Worm (Caenorhabditis elegans) whole organism, early embryonic: ENCODE results near the gene F33H12.1.
"Not testable (repeated sequence)": the region's sequence is repeated elsewhere in the genome, so short reads cannot be mapped to it uniquely, and the experiment has no call there.

Experiments used
- B0310.2 ChIP-seq: sonication (generic microtip); optimal IDR thresholded peaks from 2 replicates; lab custom pipeline; 2016; ENCODE audit warnings: mild to moderate bottlenecking, missing genetic modification characterization, missing compliant biosample characterization
- F13C5.2 ChIP-seq: sonication (generic microtip); optimal IDR thresholded peaks from 2 replicates; lab custom pipeline; 2017; ENCODE audit warnings: mild to moderate bottlenecking, missing genetic modification characterization, inconsistent platforms, missing compliant biosample characterization
- aly-1 ChIP-seq: sonication (generic microtip); optimal IDR thresholded peaks from 2 replicates; lab custom pipeline; 2016; ENCODE audit warnings: missing genetic modification characterization, missing compliant biosample characterization
- ama-1 ChIP-seq: fragments of 150-350 bp; optimal IDR thresholded peaks from 2 replicates; lab custom pipeline; 2014
- ceh-13 ChIP-seq: fragments of 200-800 bp; sonication (Bioruptor generic); optimal IDR thresholded peaks from 2 replicates; lab custom pipeline; 2018; ENCODE audit warnings: mild to moderate bottlenecking, missing genetic modification characterization, missing compliant biosample characterization
- ceh-36 ChIP-seq: sonication (generic microtip); optimal IDR thresholded peaks from 2 replicates; lab custom pipeline; 2016; ENCODE audit warnings: missing genetic modification characterization, inconsistent platforms, missing compliant biosample characterization
- ets-7 ChIP-seq: sonication (generic microtip); optimal IDR thresholded peaks from 2 replicates; lab custom pipeline; 2016; ENCODE audit warnings: missing genotype, missing genetic modification characterization, missing compliant biosample characterization
- flt-1 ChIP-seq: fragments of 200-800 bp; sonication (Bioruptor generic); IDR thresholded peaks from 2 replicates; pipeline ENCODE4 v1.3.6; 2022; ENCODE audit warnings: missing genetic modification characterization, missing compliant biosample characterization
- hmbx-1 ChIP-seq: sonication (generic microtip); optimal IDR thresholded peaks from 2 replicates; lab custom pipeline; 2016; ENCODE audit warnings: mild to moderate bottlenecking, missing genetic modification characterization, missing compliant biosample characterization
- hmg-4 ChIP-seq: fragments of 200-800 bp; sonication (Bioruptor generic); optimal IDR thresholded peaks from 2 replicates; lab custom pipeline; 2018; ENCODE audit warnings: mild to moderate bottlenecking, missing genetic modification characterization, missing compliant biosample characterization
- hnd-1 ChIP-seq: sonication (generic microtip); optimal IDR thresholded peaks from 2 replicates; lab custom pipeline; 2016; ENCODE audit warnings: missing genetic modification characterization, missing compliant biosample characterization
- pes-1 ChIP-seq: fragments of 200-800 bp; sonication (Bioruptor generic); IDR thresholded peaks from 2 replicates; pipeline ENCODE4 v1.3.6; 2022; ENCODE audit warnings: missing genetic modification reagents, missing genetic modification characterization, missing compliant biosample characterization
- scrt-1 ChIP-seq: fragments of 200-800 bp; sonication (Bioruptor generic); IDR thresholded peaks from 2 replicates; pipeline ENCODE4 v1.3.6; 2022; ENCODE audit warnings: missing genetic modification characterization, missing compliant biosample characterization
- sea-1 ChIP-seq: fragments of 200-800 bp; sonication (Bioruptor generic); conservative IDR thresholded peaks from 2 replicates; pipeline ENCODE4 v1.3.6; 2022; ENCODE audit warnings: missing genetic modification characterization, missing compliant biosample characterization
- tbx-11 ChIP-seq: fragments of 200-800 bp; sonication (Bioruptor generic); IDR thresholded peaks from 2 replicates; pipeline ENCODE4 v1.3.6; 2022; ENCODE audit warnings: missing genetic modification characterization, missing compliant biosample characterization
- tbx-37 ChIP-seq: fragments of 200-800 bp; sonication (Bioruptor generic); conservative IDR thresholded peaks from 2 replicates; pipeline ENCODE4 v1.3.6; 2022; ENCODE audit warnings: missing genetic modification reagents, missing genetic modification characterization, missing compliant biosample characterization

The F33H12.1 gene

DNA sequence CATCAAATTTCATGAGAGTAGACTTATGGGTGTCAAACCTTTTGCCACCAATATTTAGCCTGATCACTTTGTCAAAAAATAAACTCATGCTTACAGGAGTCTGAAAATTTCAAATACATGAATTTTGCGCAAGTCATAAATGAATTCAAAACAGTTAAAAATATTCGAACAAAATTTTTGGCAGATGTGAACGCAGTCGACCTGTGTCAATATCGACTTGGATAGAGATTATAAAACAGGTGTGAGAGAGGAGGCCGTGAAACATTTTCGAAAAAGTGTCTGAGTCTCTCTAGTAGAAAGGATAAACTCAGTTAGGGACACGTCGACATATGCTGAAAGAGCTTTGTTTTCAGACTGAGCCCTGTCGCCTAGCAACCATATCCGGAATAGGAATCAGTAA lies 46.5 kb downstream of the F33H12.1 start, which contains the start of gene F22E5.12:
Gene F22E5.12 (minus strand): TSS at position 101 of the 400 bp plus-strand sequence.
- TF ChIP-seq sea-1 (GFP tag; lab: Robert Waterston, UW); ets-7 (tag; lab: Kevin White, UChicago); hmbx-1 (tag; lab: Kevin White, UChicago): not testable (repeated sequence)

DNA sequence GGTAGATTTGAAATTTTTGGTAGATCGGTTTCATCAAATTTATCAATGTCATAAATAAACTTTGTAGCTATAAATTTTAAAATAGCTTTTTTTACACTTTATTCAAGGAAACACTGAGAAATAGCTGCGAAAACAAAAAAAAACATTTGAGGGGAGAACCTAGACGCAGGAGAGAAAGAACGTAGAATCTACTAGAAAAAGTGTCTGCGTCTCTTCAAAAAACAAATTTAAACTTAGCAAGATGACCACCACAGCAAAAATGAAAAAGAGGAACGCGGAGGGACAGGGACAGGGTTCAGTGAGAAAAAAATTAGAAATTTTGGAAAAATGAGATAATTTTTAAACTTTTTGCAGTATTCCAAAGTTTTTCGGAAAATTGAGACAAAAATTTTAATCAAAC lies 48.7 kb downstream of the F33H12.1 start:
- no peak for TF ChIP-seq ceh-13
- TF ChIP-seq ets-7 (tag; lab: Kevin White, UChicago) = no peak
- no peak for TF ChIP-seq tbx-11 (GFP tag; lab: Robert Waterston, UW)
- no peak for TF ChIP-seq aly-1 (tag; lab: Kevin White, UChicago)
- TF ChIP-seq hnd-1 (tag; lab: Kevin White, UChicago) = no peak
- TF ChIP-seq scrt-1 (GFP tag; lab: Robert Waterston, UW) = no peak
- TF ChIP-seq hmbx-1 (tag; lab: Kevin White, UChicago) = no peak

DNA sequence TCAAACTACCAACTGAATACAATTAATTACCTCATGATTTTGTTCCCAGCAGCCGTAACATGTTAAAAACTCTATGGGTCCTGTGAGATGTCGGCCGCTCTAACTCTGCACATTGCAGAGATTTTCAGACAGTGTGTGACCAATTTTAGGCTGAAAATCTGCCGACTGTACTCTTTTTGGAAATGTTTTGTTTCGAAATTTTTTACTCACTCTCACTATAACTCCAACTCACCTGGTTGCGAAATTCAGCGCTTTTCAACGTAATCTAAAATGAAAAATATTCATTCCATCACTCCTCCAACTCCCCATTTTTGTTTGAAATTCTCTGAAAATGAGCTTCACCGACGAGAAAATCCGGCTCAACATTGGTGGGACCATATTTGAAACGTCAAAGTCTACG lies 49.3 kb downstream of the F33H12.1 start, which contains the start of the genes F22E5.13 and F22E5.6:
Gene F22E5.13 (minus strand): TSS at position 101 of the 400 bp plus-strand sequence.
Gene F22E5.6 (plus strand): TSS at position 297 of the 400 bp plus-strand sequence.
- TF ChIP-seq hmbx-1 (tag; lab: Kevin White, UChicago) = no peak
- TF ChIP-seq tbx-37 (GFP tag; lab: Robert Waterston, UW) = no peak
- no peak for TF ChIP-seq scrt-1 (GFP tag; lab: Robert Waterston, UW)
- TF ChIP-seq flt-1 (GFP tag; lab: Robert Waterston, UW) = no peak
- TF ChIP-seq pes-1 (GFP tag; lab: Robert Waterston, UW) = no peak
- TF ChIP-seq B0310.2 (tag; lab: Kevin White, UChicago) = no peak
- TF ChIP-seq aly-1 (tag; lab: Kevin White, UChicago) = no peak
- TF ChIP-seq ceh-36 = no peak
- no peak for TF ChIP-seq tbx-11 (GFP tag; lab: Robert Waterston, UW)
- no peak for TF ChIP-seq ets-7 (tag; lab: Kevin White, UChicago)
- TF ChIP-seq sea-1 (GFP tag; lab: Robert Waterston, UW) = no peak
- TF ChIP-seq hnd-1 (tag; lab: Kevin White, UChicago) = no peak
- no peak for TF ChIP-seq ama-1
- no peak for TF ChIP-seq hmg-4 (GFP tag; lab: Kevin White, UChicago)
- TF ChIP-seq F13C5.2 (tag; lab: Kevin White, UChicago) = no peak
